Fruit fly (Drosophila melanogaster) whole organism, embryonic: ENCODE data around the gene kud.

Experiments used
- CG11695 ChIP-seq: fragments of 200-800 bp; sonication (Bioruptor generic); IDR thresholded peaks from 3 replicates; pipeline ENCODE4 v1.3.6; 2022; ENCODE audit warnings: missing biosample characterization, missing genetic modification characterization
- CG11696 ChIP-seq: fragments of 200-800 bp; sonication (Bioruptor generic); IDR thresholded peaks from 2 replicates; pipeline ENCODE4 v1.3.6; 2022; ENCODE audit warnings: missing biosample characterization, missing genetic modification characterization
- CG1233 ChIP-seq: fragments of 200-800 bp; sonication (Bioruptor generic); optimal IDR thresholded peaks from 4 replicates; lab custom pipeline; 2018; ENCODE audit warnings: missing biosample characterization, mild to moderate bottlenecking, missing genetic modification characterization
- CG13775 ChIP-seq: fragments of 200-800 bp; sonication (Bioruptor generic); optimal IDR thresholded peaks from 3 replicates; lab custom pipeline; 2017; ENCODE audit warnings: missing biosample characterization, mild to moderate bottlenecking, missing genetic modification characterization
- CG15696 ChIP-seq: fragments of 200-800 bp; sonication (Bioruptor generic); optimal IDR thresholded peaks from 2 replicates; lab custom pipeline; 2019; ENCODE audit warnings: missing biosample characterization, mild to moderate bottlenecking, missing genetic modification characterization, moderate library complexity
- CG17328 ChIP-seq: fragments of 200-800 bp; sonication (Bioruptor generic); IDR thresholded peaks from 2 replicates; pipeline ENCODE4 v1.3.6; 2022; ENCODE audit warnings: missing biosample characterization, missing genetic modification characterization
- CG18599 ChIP-seq: fragments of 200-800 bp; sonication (Bioruptor generic); optimal IDR thresholded peaks from 3 replicates; lab custom pipeline; 2017; ENCODE audit warnings: missing biosample characterization, missing genetic modification characterization, mild to moderate bottlenecking, moderate library complexity, missing genetic modification reagents
- CG32532 ChIP-seq: fragments of 200-800 bp; sonication (Bioruptor generic); IDR thresholded peaks from 2 replicates; pipeline ENCODE4 v1.3.6; 2022; ENCODE audit warnings: missing biosample characterization, missing genetic modification characterization
- CG3847 ChIP-seq: fragments of 200-800 bp; sonication (Bioruptor generic); IDR thresholded peaks from 2 replicates; pipeline ENCODE4 v1.3.6; 2022; ENCODE audit warnings: missing biosample characterization, missing genetic modification characterization
- CG4820 ChIP-seq: fragments of 200-800 bp; sonication (Bioruptor generic); optimal IDR thresholded peaks from 3 replicates; lab custom pipeline; 2016; ENCODE audit warnings: missing biosample characterization, missing genetic modification characterization
- CG8478 ChIP-seq: fragments of >200 bp; optimal IDR thresholded peaks from 2 replicates; lab custom pipeline; 2018
- CG9215 ChIP-seq: fragments of 200-800 bp; sonication (Bioruptor generic); IDR thresholded peaks from 2 replicates; pipeline ENCODE4 v1.3.6; 2022; ENCODE audit warnings: missing biosample characterization, missing genetic modification characterization
- CG9437 ChIP-seq: fragments of 200-800 bp; sonication (Bioruptor generic); optimal IDR thresholded peaks from 2 replicates; lab custom pipeline; 2018; ENCODE audit warnings: missing biosample characterization, mild to moderate bottlenecking, missing genetic modification characterization
- CG9727 ChIP-seq: fragments of 200-800 bp; sonication (Bioruptor generic); optimal IDR thresholded peaks from 3 replicates; lab custom pipeline; 2017; ENCODE audit warnings: missing biosample characterization, mild to moderate bottlenecking, missing genetic modification characterization
- CG9932 ChIP-seq: fragments of 200-800 bp; sonication (Bioruptor generic); IDR thresholded peaks from 2 replicates; pipeline ENCODE4 v1.3.6; 2022; ENCODE audit warnings: missing biosample characterization, missing genetic modification characterization
- CHES-1-like ChIP-seq: fragments of 200-800 bp; sonication (Bioruptor generic); optimal IDR thresholded peaks from 2 replicates; lab custom pipeline; 2016; ENCODE audit warnings: missing biosample characterization, missing genetic modification characterization
- Dp ChIP-seq: fragments of 200-800 bp; sonication (Bioruptor generic); optimal IDR thresholded peaks from 2 replicates; lab custom pipeline; 2018; ENCODE audit warnings: missing biosample characterization, mild to moderate bottlenecking, missing genetic modification characterization, moderate library complexity
- E2f1 ChIP-seq: fragments of 200-800 bp; sonication (Bioruptor generic); IDR thresholded peaks from 2 replicates; pipeline ENCODE4 v1.3.6; 2022; ENCODE audit warnings: missing biosample characterization, missing genetic modification characterization
- Eip74EF ChIP-seq, 2 experiments: fragments of 200-800 bp in 1 of 2; fragments of >200 bp in 1 of 2; sonication (Bioruptor generic) in 1 of 2; optimal IDR thresholded peaks; 2 replicates each; lab custom pipeline; 2017 to 2019; ENCODE audit warnings: missing biosample characterization in 2 of 2, missing genetic modification characterization in 2 of 2, mild to moderate bottlenecking in 1 of 2, moderate library complexity in 1 of 2
- Fer2 ChIP-seq: fragments of 200-800 bp; sonication (Bioruptor generic); optimal IDR thresholded peaks from 2 replicates; lab custom pipeline; 2018; ENCODE audit warnings: missing biosample characterization, mild to moderate bottlenecking, missing genetic modification characterization, moderate library complexity
- Hmr ChIP-seq: fragments of 200-800 bp; sonication (Bioruptor generic); optimal IDR thresholded peaks from 3 replicates; lab custom pipeline; 2017; ENCODE audit warnings: mild to moderate bottlenecking, missing biosample characterization, missing genetic modification reagents, missing genetic modification characterization
- Hr3 ChIP-seq: fragments of 200-800 bp; sonication (Bioruptor generic); optimal IDR thresholded peaks from 3 replicates; lab custom pipeline; 2016; ENCODE audit warnings: missing biosample characterization, missing genetic modification characterization
- MTF-1 ChIP-seq: fragments of 200-800 bp; sonication (Bioruptor generic); optimal IDR thresholded peaks from 2 replicates; lab custom pipeline; 2018; ENCODE audit warnings: missing biosample characterization, mild to moderate bottlenecking, missing genetic modification characterization, borderline replicate concordance
- Mrtf ChIP-seq: fragments of 200-800 bp; sonication (Bioruptor generic); IDR thresholded peaks from 3 replicates; pipeline ENCODE4 v1.3.6; 2022; ENCODE audit warnings: missing biosample characterization, missing genetic modification characterization
- Myb ChIP-seq: fragments of 200-800 bp; sonication (Bioruptor generic); optimal IDR thresholded peaks from 2 replicates; lab custom pipeline; 2016; ENCODE audit warnings: missing biosample characterization, missing genetic modification characterization
- Nf-YC ChIP-seq: fragments of 200-800 bp; optimal IDR thresholded peaks from 3 replicates; lab custom pipeline; 2019; ENCODE audit warnings: missing biosample characterization, mild to moderate bottlenecking, missing genetic modification characterization, moderate library complexity
- Optix ChIP-seq: fragments of 200-800 bp; sonication (Bioruptor generic); IDR thresholded peaks from 3 replicates; pipeline ENCODE4 v1.3.6; 2022; ENCODE audit warnings: missing biosample characterization, missing genetic modification characterization
- PHDP ChIP-seq: fragments of 200-800 bp; sonication (Bioruptor generic); optimal IDR thresholded peaks from 3 replicates; lab custom pipeline; 2018; ENCODE audit warnings: missing biosample characterization, mild to moderate bottlenecking, missing genetic modification characterization, moderate library complexity
- Pdp1 ChIP-seq, 2 experiments: fragments of 200-800 bp; sonication (Bioruptor generic); optimal IDR thresholded peaks; 3 replicates each; lab custom pipeline; 2016; ENCODE audit warnings: missing biosample characterization in 2 of 2, missing genetic modification characterization in 2 of 2, mild to moderate bottlenecking in 1 of 2, moderate library complexity in 1 of 2
- Vsx1 ChIP-seq: fragments of 200-800 bp; sonication (Bioruptor generic); optimal IDR thresholded peaks from 2 replicates; lab custom pipeline; 2017; ENCODE audit warnings: missing biosample characterization, mild to moderate bottlenecking, missing genetic modification characterization, missing genetic modification reagents
- amos ChIP-seq: fragments of 200-800 bp; sonication (Bioruptor generic); IDR thresholded peaks from 2 replicates; pipeline ENCODE4 v1.3.6; 2022; ENCODE audit warnings: missing biosample characterization, missing genetic modification characterization; ENCODE audit not compliant: partially characterized antibody
- ap ChIP-seq: fragments of 200-800 bp; sonication (Bioruptor generic); IDR thresholded peaks from 2 replicates; pipeline ENCODE4 v1.3.6; 2022; ENCODE audit warnings: missing biosample characterization, missing genetic modification characterization
- bsh ChIP-seq, 2 experiments: fragments of 200-800 bp; sonication (Bioruptor generic); optimal IDR thresholded peaks; 2 replicates each; lab custom pipeline; 2017 to 2018; ENCODE audit warnings: mild to moderate bottlenecking in 2 of 2, missing biosample characterization in 2 of 2, missing genetic modification characterization in 2 of 2, moderate library complexity in 1 of 2
- cas ChIP-seq: fragments of 200-800 bp; sonication (Bioruptor generic); IDR thresholded peaks from 2 replicates; pipeline ENCODE4 v1.3.6; 2022; ENCODE audit warnings: missing biosample characterization, missing genetic modification characterization
- croc ChIP-seq: fragments of 200-800 bp; sonication (Bioruptor generic); conservative IDR thresholded peaks from 3 replicates; pipeline ENCODE4 v1.3.6; 2022; ENCODE audit warnings: missing biosample characterization, missing genetic modification characterization
- dimm ChIP-seq: fragments of 200-800 bp; sonication (Bioruptor generic); IDR thresholded peaks from 2 replicates; pipeline ENCODE4 v1.3.6; 2022; ENCODE audit warnings: missing biosample characterization, missing genetic modification characterization
- fd64A ChIP-seq: fragments of 200-800 bp; sonication (Bioruptor generic); optimal IDR thresholded peaks from 3 replicates; lab custom pipeline; 2018; ENCODE audit warnings: missing biosample characterization, mild to moderate bottlenecking, missing genetic modification characterization
- fu2 ChIP-seq: fragments of 200-800 bp; sonication (Bioruptor generic); optimal IDR thresholded peaks from 2 replicates; lab custom pipeline; 2016; ENCODE audit warnings: missing biosample characterization, missing genetic modification characterization
- gce ChIP-seq: fragments of 200-800 bp; sonication (Bioruptor generic); IDR thresholded peaks from 3 replicates; pipeline ENCODE4 v1.3.6; 2022; ENCODE audit warnings: missing biosample characterization, missing genetic modification characterization
- kay ChIP-seq: fragments of 200-800 bp; sonication (Bioruptor generic); optimal IDR thresholded peaks from 2 replicates; lab custom pipeline; 2016; ENCODE audit warnings: missing biosample characterization, missing genetic modification characterization
- org-1 ChIP-seq: fragments of 200-800 bp; sonication (Bioruptor generic); optimal IDR thresholded peaks from 2 replicates; lab custom pipeline; 2017; ENCODE audit warnings: missing biosample characterization, missing genetic modification characterization
- prd ChIP-seq, 3 experiments: fragments of >200 bp in 2 of 3; fragments of 200-800 bp in 1 of 3; sonication (Bioruptor generic) in 1 of 3; optimal IDR thresholded peaks in 2 of 3; IDR thresholded peaks in 1 of 3; 2 replicates in 2 of 3; 3 replicates in 1 of 3; pipeline versions ENCODE4 v1.3.6 to Lab custom; 2017 to 2022; ENCODE audit warnings: missing biosample characterization in 1 of 3, missing genetic modification characterization in 1 of 3
- seq ChIP-seq: fragments of 200-800 bp; sonication (Bioruptor generic); IDR thresholded peaks from 2 replicates; pipeline ENCODE4 v1.3.6; 2022; ENCODE audit warnings: missing biosample characterization, missing genetic modification characterization
- sisA ChIP-seq: fragments of 200-800 bp; sonication (Bioruptor generic); IDR thresholded peaks from 2 replicates; pipeline ENCODE4 v1.3.6; 2022; ENCODE audit warnings: missing biosample characterization, missing genetic modification characterization
- slou ChIP-seq: fragments of 200-800 bp; sonication (Bioruptor generic); optimal IDR thresholded peaks from 3 replicates; lab custom pipeline; 2016; ENCODE audit warnings: missing biosample characterization, missing genetic modification characterization
- sna ChIP-seq: fragments of 200-800 bp; sonication (Bioruptor generic); IDR thresholded peaks from 2 replicates; pipeline ENCODE4 v1.3.6; 2022; ENCODE audit warnings: missing biosample characterization, missing genetic modification characterization; ENCODE audit not compliant: partially characterized antibody
- tin ChIP-seq: fragments of 200-800 bp; sonication (Bioruptor generic); optimal IDR thresholded peaks from 3 replicates; lab custom pipeline; 2016; ENCODE audit warnings: missing biosample characterization, missing genetic modification characterization
- tx ChIP-seq: fragments of 200-800 bp; sonication (Bioruptor generic); optimal IDR thresholded peaks from 2 replicates; lab custom pipeline; 2016; ENCODE audit warnings: missing biosample characterization, missing genetic modification characterization
- unc-4 ChIP-seq: fragments of 200-800 bp; sonication (Bioruptor generic); IDR thresholded peaks from 2 replicates; pipeline ENCODE4 v1.3.6; 2022; ENCODE audit warnings: missing biosample characterization, missing genetic modification characterization; ENCODE audit not compliant: partially characterized antibody

Gene kud

dm6 chr3L:16806823-16807325, 37.9 kb downstream of the kud start (continued):
- TF ChIP-seq org-1 (GFP tag; lab: Kevin White, UChicago), result peak; percentile 79
- TF ChIP-seq gce, result no peak
- TF ChIP-seq Nf-YC (tag; lab: Kevin White, UChicago), result peak; percentile 62
- peak; percentile 43 for TF ChIP-seq ap (GFP tag; lab: Robert Waterston, UW)
- peak; percentile 76 for TF ChIP-seq CG1233
- no peak for TF ChIP-seq sna (GFP tag; lab: Robert Waterston, UW)
- peak; percentile 37; the same call in 1 of the 3 replicates for TF ChIP-seq croc (GFP tag; lab: Robert Waterston, UW)
- TF ChIP-seq fd64A, result no peak
- TF ChIP-seq CG11696 (GFP tag; lab: Robert Waterston, UW), result peak; percentile 84
- peak; percentile 79 for TF ChIP-seq Hmr (GFP tag; lab: Kevin White, UChicago)
- TF ChIP-seq CG17328 (GFP tag; lab: Robert Waterston, UW), result peak; percentile 55; the same call in 1 of the 2 replicates
- TF ChIP-seq CG8478 (lab: Kevin White, UChicago), result no peak
- TF ChIP-seq CG9437 (GFP tag; lab: Kevin White, UChicago), result peak; percentile 76
- TF ChIP-seq Eip74EF (GFP tag; optimal IDR thresholded peaks at IDR 0.05; lab: Kevin White, UChicago), result peak in 1 of 2 experiments; percentile 17
- peak; percentile 67 for TF ChIP-seq CG18599 (GFP tag; lab: Kevin White, UChicago)
- TF ChIP-seq CHES-1-like (GFP tag; lab: Kevin White, UChicago), result no peak
- TF ChIP-seq Pdp1 (GFP tag; optimal IDR thresholded peaks at IDR 0.05; lab: Kevin White, UChicago), result no peak
- TF ChIP-seq PHDP (tag; lab: Kevin White, UChicago), result peak; percentile 76
- TF ChIP-seq CG9932 (GFP tag; lab: Robert Waterston, UW), result peak; percentile 23
- TF ChIP-seq CG15696 (tag; lab: Kevin White, UChicago), result peak; percentile 29
- no peak for TF ChIP-seq Dp (GFP tag; lab: Kevin White, UChicago)
- TF ChIP-seq slou (GFP tag; lab: Kevin White, UChicago), result peak; percentile 37
- no peak for TF ChIP-seq amos (GFP tag; lab: Robert Waterston, UW)
- peak; percentile 28 for TF ChIP-seq Fer2 (tag; lab: Kevin White, UChicago)
- no peak for TF ChIP-seq fu2 (GFP tag; lab: Kevin White, UChicago)
- peak; percentile 71 for TF ChIP-seq Hr3 (GFP tag; lab: Kevin White, UChicago)
- no peak for TF ChIP-seq dimm (GFP tag; lab: Robert Waterston, UW)
- peak; percentile 41 for TF ChIP-seq kay (GFP tag; lab: Kevin White, UChicago)
- peak; percentile 42 for TF ChIP-seq Vsx1
- no peak for TF ChIP-seq unc-4 (GFP tag; lab: Robert Waterston, UW)
- peak; percentile 48 for TF ChIP-seq CG9215
- TF ChIP-seq tx (GFP tag; lab: Kevin White, UChicago), result no peak
- TF ChIP-seq CG32532 (GFP tag; lab: Robert Waterston, UW), result peak; percentile 67; the same call in 1 of the 2 replicates
- TF ChIP-seq Mrtf (GFP tag; lab: Robert Waterston, UW), result 0 out of 3 replicates have a peak, but pooled peaks have one; percentile 12
- TF ChIP-seq CG3847, result no peak
- TF ChIP-seq CG11695, result peak; percentile 56; the same call in 2 of the 3 replicates
- peak; percentile 28; the same call in 1 of the 2 replicates for TF ChIP-seq sisA (GFP tag; lab: Robert Waterston, UW)
- TF ChIP-seq CG9727, result peak; percentile 70
- no peak for TF ChIP-seq cas (GFP tag; lab: Robert Waterston, UW)
- no peak for TF ChIP-seq Myb (GFP tag; lab: Kevin White, UChicago)
- peak; percentile 47 for TF ChIP-seq CG4820
- TF ChIP-seq Optix (GFP tag; lab: Robert Waterston, UW), result no peak
- peak; percentile 81 for TF ChIP-seq CG13775
- peak; percentile 69 to 83 for TF ChIP-seq bsh (GFP tag; optimal IDR thresholded peaks at IDR 0.05; lab: Kevin White, UChicago)
- TF ChIP-seq tin (GFP tag; lab: Kevin White, UChicago), result peak; percentile 48
- peak; percentile 49; the same call in 1 of the 2 replicates for TF ChIP-seq seq (GFP tag; lab: Robert Waterston, UW)
- peak; percentile 20; the same call in 1 of the 2 replicates for TF ChIP-seq E2f1 (GFP tag; lab: Robert Waterston, UW)
- no peak for TF ChIP-seq MTF-1
- TF ChIP-seq prd (optimal IDR thresholded peaks at IDR 0.05; lab: Kevin White, UChicago), result no peak
- TF ChIP-seq prd (GFP tag; IDR thresholded peaks at IDR 0.05; lab: Robert Waterston, UW), result peak; percentile 59; the same call in 1 of the 3 replicates
